Fruit fly (Drosophila melanogaster) whole organism, adult: ENCODE data around the gene para.

ENCODE experiments used
- CG11617 ChIP-seq: fragments of 200-800 bp; sonication (Bioruptor generic); optimal IDR thresholded peaks from 2 replicates; lab custom pipeline; 2017; ENCODE audit warnings: mild to moderate bottlenecking, missing biosample characterization, missing genetic modification reagents, missing genetic modification characterization
- CG14711 ChIP-seq: fragments of 200-800 bp; sonication (Bioruptor generic); optimal IDR thresholded peaks from 2 replicates; lab custom pipeline; 2018; ENCODE audit warnings: missing biosample characterization, mild to moderate bottlenecking, missing genetic modification characterization, moderate library complexity
- CG1620 ChIP-seq: fragments of 200-800 bp; sonication (Bioruptor generic); optimal IDR thresholded peaks from 2 replicates; lab custom pipeline; 2016; ENCODE audit warnings: missing biosample characterization, missing genetic modification characterization
- CG5204 ChIP-seq: fragments of 200-800 bp; sonication (Bioruptor generic); optimal IDR thresholded peaks from 2 replicates; lab custom pipeline; 2016; ENCODE audit warnings: missing biosample characterization, missing genetic modification characterization
- CG7045 ChIP-seq: fragments of 200-800 bp; sonication (Bioruptor generic); optimal IDR thresholded peaks from 2 replicates; lab custom pipeline; 2017; ENCODE audit warnings: missing biosample characterization, mild to moderate bottlenecking, missing genetic modification characterization
- CG7101 ChIP-seq: fragments of 200-800 bp; sonication (Bioruptor generic); optimal IDR thresholded peaks from 2 replicates; lab custom pipeline; 2018; ENCODE audit warnings: missing biosample characterization, mild to moderate bottlenecking, missing genetic modification characterization, moderate library complexity
- Clk ChIP-seq: fragments of 200-800 bp; sonication (Bioruptor generic); optimal IDR thresholded peaks from 2 replicates; lab custom pipeline; 2017; ENCODE audit warnings: missing biosample characterization, missing genetic modification characterization
- Crg-1 ChIP-seq: fragments of 200-800 bp; sonication (Bioruptor generic); optimal IDR thresholded peaks from 2 replicates; lab custom pipeline; 2016; ENCODE audit warnings: missing biosample characterization, missing genetic modification characterization
- cic ChIP-seq: fragments of 200-800 bp; sonication (Bioruptor generic); optimal IDR thresholded peaks from 2 replicates; lab custom pipeline; 2017; ENCODE audit warnings: missing biosample characterization, mild to moderate bottlenecking, missing genetic modification characterization, moderate library complexity
- cnc ChIP-seq, 2 experiments: fragments of >200 bp; optimal IDR thresholded peaks; 2 replicates each; lab custom pipeline; 2017
- kay ChIP-seq: fragments of 200-800 bp; sonication (Bioruptor generic); peaks from one replicate; lab custom pipeline; 2016; ENCODE audit warnings: missing biosample characterization, missing genetic modification characterization, borderline replicate concordance
- pad ChIP-seq: fragments of 200-800 bp; sonication (Bioruptor generic); optimal IDR thresholded peaks from 3 replicates; lab custom pipeline; 2017; ENCODE audit warnings: missing biosample characterization, missing genetic modification characterization, mild to moderate bottlenecking, moderate library complexity, missing genetic modification reagents
- tj ChIP-seq: fragments of 200-800 bp; sonication (Bioruptor generic); optimal IDR thresholded peaks from 3 replicates; lab custom pipeline; 2017; ENCODE audit warnings: missing biosample characterization, mild to moderate bottlenecking, missing genetic modification characterization, moderate library complexity
- toe ChIP-seq: fragments of 200-800 bp; sonication (Bioruptor generic); optimal IDR thresholded peaks from 2 replicates; lab custom pipeline; 2016; ENCODE audit warnings: missing biosample characterization, missing genetic modification characterization

dm6 chrX:16428476-16428875 is 104.4 kb downstream of the para start:
- TF ChIP-seq CG11617 (GFP tag; lab: Kevin White, UChicago), result no peak
- no peak for TF ChIP-seq kay
- TF ChIP-seq CG7045 (GFP tag; lab: Kevin White, UChicago), result no peak
- no peak for TF ChIP-seq CG1620 (GFP tag; lab: Kevin White, UChicago)
- no peak for TF ChIP-seq cnc (optimal IDR thresholded peaks at IDR 0.05; lab: Kevin White, UChicago)
- no peak for TF ChIP-seq pad (GFP tag; lab: Kevin White, UChicago)
- no peak for TF ChIP-seq CG14711
- TF ChIP-seq Clk (GFP tag; lab: Kevin White, UChicago), result no peak
- TF ChIP-seq tj (GFP tag; lab: Kevin White, UChicago), result no peak
- no peak for TF ChIP-seq cic
- no peak for TF ChIP-seq CG5204 (GFP tag; lab: Kevin White, UChicago)
- TF ChIP-seq Crg-1 (GFP tag; lab: Kevin White, UChicago), result no peak
- TF ChIP-seq CG7101, result no peak
- TF ChIP-seq toe, result no peak
